Worm (Caenorhabditis elegans) whole organism, late embryonic: ENCODE results near the gene comt-4.
A peak's percentile ranks its signal among the peaks of the same experiment; 100 is the strongest.

Experiments used
- C08G9.2 ChIP-seq: sonication (generic microtip); optimal IDR thresholded peaks from 2 replicates; lab custom pipeline; 2016; ENCODE audit warnings: mild to moderate bottlenecking, missing genetic modification characterization, moderate library complexity, missing compliant biosample characterization
- F13H6.1 ChIP-seq: sonication (generic microtip); optimal IDR thresholded peaks from 2 replicates; lab custom pipeline; 2016; ENCODE audit warnings: missing genetic modification characterization, missing compliant biosample characterization
- K02D7.2 ChIP-seq: sonication (generic microtip); optimal IDR thresholded peaks from 2 replicates; lab custom pipeline; 2017; ENCODE audit warnings: mild to moderate bottlenecking, missing genetic modification characterization, missing compliant biosample characterization
- K09A11.1 ChIP-seq: sonication (generic microtip); optimal IDR thresholded peaks from 2 replicates; lab custom pipeline; 2017; ENCODE audit warnings: antibody characterized with exemption, mild to moderate bottlenecking, missing genetic modification characterization, missing compliant biosample characterization; ENCODE audit not compliant: insufficient read depth
- ahr-1 ChIP-seq: sonication (generic microtip); optimal IDR thresholded peaks from 2 replicates; lab custom pipeline; 2016; ENCODE audit warnings: missing genetic modification characterization, missing compliant biosample characterization
- ceh-18 ChIP-seq: sonication (generic microtip); optimal IDR thresholded peaks from 2 replicates; lab custom pipeline; 2016; ENCODE audit warnings: missing genetic modification characterization, missing compliant biosample characterization
- ceh-2 ChIP-seq: sonication (generic microtip); optimal IDR thresholded peaks from 2 replicates; lab custom pipeline; 2016; ENCODE audit warnings: missing genotype, missing genetic modification characterization, missing compliant biosample characterization
- ceh-22 ChIP-seq: sonication (generic microtip); optimal IDR thresholded peaks from 2 replicates; lab custom pipeline; 2017; ENCODE audit warnings: missing biosample characterization, missing genetic modification characterization
- ceh-24 ChIP-seq: sonication (generic microtip); optimal IDR thresholded peaks from 2 replicates; lab custom pipeline; 2016; ENCODE audit warnings: mild to moderate bottlenecking, missing genetic modification characterization, missing compliant biosample characterization
- ceh-31 ChIP-seq: sonication (generic microtip); optimal IDR thresholded peaks from 2 replicates; lab custom pipeline; 2016; ENCODE audit warnings: missing genetic modification characterization, missing compliant biosample characterization
- ceh-48 ChIP-seq: sonication (generic microtip); optimal IDR thresholded peaks from 2 replicates; lab custom pipeline; 2016; ENCODE audit warnings: missing genetic modification characterization, inconsistent platforms, missing compliant biosample characterization
- ceh-6 ChIP-seq: fragments of 200-800 bp; sonication (Bioruptor generic); optimal IDR thresholded peaks from 2 replicates; lab custom pipeline; 2018; ENCODE audit warnings: mild to moderate bottlenecking, missing genetic modification characterization, missing compliant biosample characterization
- ceh-9 ChIP-seq: sonication (generic microtip); optimal IDR thresholded peaks from 2 replicates; lab custom pipeline; 2016; ENCODE audit warnings: mild to moderate bottlenecking, missing genetic modification characterization, inconsistent platforms, missing compliant biosample characterization
- dve-1 ChIP-seq: sonication (generic microtip); optimal IDR thresholded peaks from 2 replicates; lab custom pipeline; 2017; ENCODE audit warnings: antibody characterized with exemption, mild to moderate bottlenecking, missing genetic modification characterization, missing compliant biosample characterization
- elt-2 ChIP-seq: sonication (generic microtip); optimal IDR thresholded peaks from 2 replicates; lab custom pipeline; 2016; ENCODE audit warnings: missing genetic modification reagents, missing genetic modification characterization, missing compliant biosample characterization
- elt-4 ChIP-seq: sonication (generic microtip); optimal IDR thresholded peaks from 2 replicates; lab custom pipeline; 2016; ENCODE audit warnings: missing genetic modification characterization, missing compliant biosample characterization
- ets-4 ChIP-seq: sonication (generic microtip); optimal IDR thresholded peaks from 2 replicates; lab custom pipeline; 2016; ENCODE audit warnings: missing genetic modification characterization, missing compliant biosample characterization
- eyg-1 ChIP-seq: sonication (generic microtip); optimal IDR thresholded peaks from 2 replicates; lab custom pipeline; 2016; ENCODE audit warnings: missing genotype, missing genetic modification characterization, missing compliant biosample characterization
- fax-1 ChIP-seq: sonication (generic microtip); optimal IDR thresholded peaks from 2 replicates; lab custom pipeline; 2016; ENCODE audit warnings: missing genotype, missing genetic modification characterization, missing compliant biosample characterization
- fkh-6 ChIP-seq: sonication (generic microtip); optimal IDR thresholded peaks from 2 replicates; lab custom pipeline; 2016; ENCODE audit warnings: missing genetic modification characterization, missing compliant biosample characterization
- hlh-15 ChIP-seq: sonication (generic microtip); optimal IDR thresholded peaks from 2 replicates; lab custom pipeline; 2016; ENCODE audit warnings: missing genetic modification characterization, missing compliant biosample characterization
- lim-6 ChIP-seq: sonication (generic microtip); optimal IDR thresholded peaks from 2 replicates; lab custom pipeline; 2016; ENCODE audit warnings: missing genetic modification characterization, missing compliant biosample characterization
- nfya-1 ChIP-seq: sonication (generic microtip); optimal IDR thresholded peaks from 2 replicates; lab custom pipeline; 2017; ENCODE audit warnings: missing genetic modification characterization, mild to moderate bottlenecking, missing compliant biosample characterization, antibody characterized with exemption, moderate library complexity
- nhr-11 ChIP-seq: fragments of 150-350 bp; optimal IDR thresholded peaks from 2 replicates; lab custom pipeline; 2014; ENCODE audit warnings: missing biosample characterization, missing genetic modification characterization
- nhr-232 ChIP-seq: sonication (generic microtip); optimal IDR thresholded peaks from 2 replicates; lab custom pipeline; 2016; ENCODE audit warnings: missing genetic modification characterization, missing compliant biosample characterization
- odd-2 ChIP-seq: sonication (generic microtip); optimal IDR thresholded peaks from 2 replicates; lab custom pipeline; 2017; ENCODE audit warnings: antibody characterized with exemption, mild to moderate bottlenecking, missing genetic modification characterization, missing compliant biosample characterization
- pag-3 ChIP-seq: sonication (generic microtip); optimal IDR thresholded peaks from 2 replicates; lab custom pipeline; 2016; ENCODE audit warnings: missing compliant biosample characterization, missing genetic modification characterization, borderline replicate concordance
- pat-9 ChIP-seq: fragments of 200-800 bp; sonication (Bioruptor generic); optimal IDR thresholded peaks from 2 replicates; lab custom pipeline; 2018; ENCODE audit warnings: mild to moderate bottlenecking, missing genetic modification characterization, moderate library complexity, missing compliant biosample characterization
- pax-1 ChIP-seq: fragments of 150-350 bp; optimal IDR thresholded peaks from 2 replicates; lab custom pipeline; 2014; ENCODE audit warnings: missing biosample characterization, missing genetic modification characterization
- pha-2 ChIP-seq: sonication (generic microtip); optimal IDR thresholded peaks from 2 replicates; lab custom pipeline; 2017; ENCODE audit warnings: mild to moderate bottlenecking, missing genetic modification characterization, missing compliant biosample characterization
- ref-2 ChIP-seq: sonication (generic microtip); optimal IDR thresholded peaks from 2 replicates; lab custom pipeline; 2016; ENCODE audit warnings: missing genetic modification characterization, missing compliant biosample characterization
- syd-9 ChIP-seq: sonication (generic microtip); optimal IDR thresholded peaks from 2 replicates; lab custom pipeline; 2016; ENCODE audit warnings: mild to moderate bottlenecking, missing genetic modification characterization, moderate library complexity, missing compliant biosample characterization
- tbx-7 ChIP-seq: sonication (generic microtip); optimal IDR thresholded peaks from 2 replicates; lab custom pipeline; 2016; ENCODE audit warnings: missing genotype, missing genetic modification characterization, missing compliant biosample characterization
- unc-55 ChIP-seq: sonication (generic microtip); optimal IDR thresholded peaks from 2 replicates; lab custom pipeline; 2017; ENCODE audit warnings: missing biosample characterization, missing genetic modification reagents, missing genetic modification characterization
- unc-86 ChIP-seq: sonication (generic microtip); optimal IDR thresholded peaks from 2 replicates; lab custom pipeline; 2016; ENCODE audit warnings: missing genetic modification characterization, missing compliant biosample characterization
- zip-5 ChIP-seq: sonication (generic microtip); optimal IDR thresholded peaks from 2 replicates; lab custom pipeline; 2016; ENCODE audit warnings: missing genetic modification characterization, missing compliant biosample characterization
- ztf-16 ChIP-seq: sonication (generic microtip); optimal IDR thresholded peaks from 2 replicates; lab custom pipeline; 2017; ENCODE audit warnings: missing genetic modification characterization, missing compliant biosample characterization

The comt-4 gene

ce11 chrV:2076043-2076442, 26.1 kb upstream of the comt-4 start:
- peak; percentile 17 for TF ChIP-seq ceh-18 (tag; lab: Kevin White, UChicago)
- no peak for TF ChIP-seq nfya-1 (tag; lab: Kevin White, UChicago)
- TF ChIP-seq unc-55 (GFP tag; lab: Kevin White, UChicago): peak; percentile 50
- TF ChIP-seq, all 69 proteins: peak for 2

- no peak for TF ChIP-seq hlh-15 (tag; lab: Kevin White, UChicago)
- TF ChIP-seq ceh-18 (tag; lab: Kevin White, UChicago): no peak
- no peak for TF ChIP-seq ceh-22 (tag; lab: Kevin White, UChicago)
- TF ChIP-seq, all 69 proteins: peak for 0
Measured at ce11 chrV:2072807-2073206, 22.8 kb upstream of the comt-4 start, which contains the start of gene Y40B10A.9. Gene Y40B10A.9, minus strand, starts transcription at chrV:2072907.

ce11 chrV:2068728-2069443, 18.9 kb upstream of the comt-4 start:
- TF ChIP-seq pat-9 (tag; lab: Kevin White, UChicago) (no peak), ahr-1 (tag; lab: Kevin White, UChicago) (no peak), F13H6.1 (tag; lab: Kevin White, UChicago) (no peak), lim-6 (tag; lab: Kevin White, UChicago) (no peak), nhr-11 (tag; lab: Kevin White, UChicago) (no peak), elt-2 (no peak), ceh-6 (no peak), hlh-15 (tag; lab: Kevin White, UChicago) (no peak), ztf-16 (tag; lab: Kevin White, UChicago) (no peak), odd-2 (no peak), ceh-9 (tag; lab: Kevin White, UChicago) (no peak), nhr-232 (tag; lab: Kevin White, UChicago) (no peak), dve-1 (tag; lab: Kevin White, UChicago) (no peak), pha-2 (tag; lab: Kevin White, UChicago) (no peak), ets-4 (no peak)

- no peak for TF ChIP-seq tbx-7 (tag; lab: Kevin White, UChicago)
- TF ChIP-seq elt-2: no peak
- no peak for TF ChIP-seq elt-4
- no peak for TF ChIP-seq fax-1
- no peak for TF ChIP-seq nfya-1 (tag; lab: Kevin White, UChicago)
- TF ChIP-seq K09A11.1 (tag; lab: Kevin White, UChicago): no peak
- TF ChIP-seq hlh-15 (tag; lab: Kevin White, UChicago): no peak
- no peak for TF ChIP-seq C08G9.2 (tag; lab: Kevin White, UChicago)
- TF ChIP-seq ceh-2 (tag; lab: Kevin White, UChicago): no peak
- TF ChIP-seq eyg-1 (tag; lab: Kevin White, UChicago): no peak
- no peak for TF ChIP-seq zip-5 (tag; lab: Kevin White, UChicago)
- TF ChIP-seq ceh-48 (tag; lab: Kevin White, UChicago): no peak
- TF ChIP-seq pat-9 (tag; lab: Kevin White, UChicago): no peak
- TF ChIP-seq odd-2: no peak
Measured at ce11 chrV:2067985-2068499, 18.1 kb upstream of the comt-4 start, which contains the start of gene lbp-9. Gene lbp-9, plus strand, starts transcription at chrV:2068449.

- no peak for TF ChIP-seq F13H6.1 (tag; lab: Kevin White, UChicago)
- no peak for TF ChIP-seq pax-1 (tag; lab: Kevin White, UChicago)
- TF ChIP-seq ref-2 (tag; lab: Kevin White, UChicago): no peak
- no peak for TF ChIP-seq ceh-6
- no peak for TF ChIP-seq ceh-31 (tag; lab: Kevin White, UChicago)
- TF ChIP-seq syd-9 (tag; lab: Kevin White, UChicago): no peak
- TF ChIP-seq ceh-24 (tag; lab: Kevin White, UChicago): no peak
- TF ChIP-seq lim-6 (tag; lab: Kevin White, UChicago): no peak
- TF ChIP-seq K02D7.2 (tag; lab: Kevin White, UChicago): no peak
- TF ChIP-seq unc-86 (tag; lab: Kevin White, UChicago): no peak
- no peak for TF ChIP-seq pag-3 (tag; lab: Kevin White, UChicago)
- TF ChIP-seq fkh-6 (tag; lab: Kevin White, UChicago): no peak
Measured at ce11 chrV:2067419-2067818, 17.4 kb upstream of the comt-4 start.
